Worm (Caenorhabditis elegans) whole organism, L1 larva: Measurements from ENCODE around the gene C30A5.10.

Experiments
- F16B12.6 ChIP-seq: fragments of 150-350 bp; optimal IDR thresholded peaks from 2 replicates; lab custom pipeline; 2014; ENCODE audit warnings: missing biosample characterization, missing genetic modification characterization
- aha-1 ChIP-seq: fragments of 150-350 bp; optimal IDR thresholded peaks from 2 replicates; lab custom pipeline; 2014; ENCODE audit warnings: missing biosample characterization, missing genetic modification characterization
- dpl-1 ChIP-seq, 3 experiments: fragments of 150-350 bp in 2 of 3; sonication (generic microtip) in 1 of 3; optimal IDR thresholded peaks; 2 replicates each; lab custom pipeline; 2014 to 2017; ENCODE audit warnings: missing biosample characterization in 3 of 3, missing genetic modification characterization in 3 of 3, missing genetic modification reagents in 3 of 3
- egl-27 ChIP-seq, 2 experiments: fragments of 150-350 bp in 1 of 2; sonication (generic microtip); optimal IDR thresholded peaks; 3 replicates each; lab custom pipeline; 2017 to 2018; ENCODE audit warnings: missing biosample characterization in 2 of 2, missing genetic modification characterization in 2 of 2, missing genetic modification reagents in 2 of 2
- elt-2 ChIP-seq: sonication (generic microtip); optimal IDR thresholded peaks from 2 replicates; lab custom pipeline; 2016; ENCODE audit warnings: missing genetic modification characterization, mild to moderate bottlenecking, inconsistent platforms, missing compliant biosample characterization, missing genetic modification reagents
- mep-1 ChIP-seq: fragments of 150-350 bp; optimal IDR thresholded peaks from 2 replicates; lab custom pipeline; 2014; ENCODE audit warnings: missing biosample characterization, missing genetic modification characterization
- nhr-11 ChIP-seq: fragments of 150-350 bp; optimal IDR thresholded peaks from 2 replicates; lab custom pipeline; 2014; ENCODE audit warnings: missing biosample characterization, missing genetic modification characterization
- nhr-237 ChIP-seq: fragments of 150-350 bp; optimal IDR thresholded peaks from 2 replicates; lab custom pipeline; 2014; ENCODE audit warnings: missing biosample characterization, missing genetic modification characterization
- nhr-28 ChIP-seq: fragments of 150-350 bp; optimal IDR thresholded peaks from 2 replicates; lab custom pipeline; 2014; ENCODE audit warnings: missing biosample characterization, missing genetic modification characterization
- nhr-76 ChIP-seq: sonication (generic microtip); optimal IDR thresholded peaks from 2 replicates; lab custom pipeline; 2017; ENCODE audit warnings: missing biosample characterization, missing genetic modification characterization
- rnt-1 ChIP-seq: sonication (generic microtip); optimal IDR thresholded peaks from 2 replicates; lab custom pipeline; 2016; ENCODE audit warnings: mild to moderate bottlenecking, missing genetic modification characterization, moderate library complexity, missing compliant biosample characterization
- sptf-1 ChIP-seq: fragments of 150-350 bp; optimal IDR thresholded peaks from 2 replicates; lab custom pipeline; 2014; ENCODE audit warnings: missing biosample characterization, missing genetic modification characterization
- unc-62 ChIP-seq: fragments of 150-350 bp; optimal IDR thresholded peaks from 2 replicates; lab custom pipeline; 2014; ENCODE audit warnings: missing biosample characterization, missing genetic modification reagents, missing genetic modification characterization

DNA sequence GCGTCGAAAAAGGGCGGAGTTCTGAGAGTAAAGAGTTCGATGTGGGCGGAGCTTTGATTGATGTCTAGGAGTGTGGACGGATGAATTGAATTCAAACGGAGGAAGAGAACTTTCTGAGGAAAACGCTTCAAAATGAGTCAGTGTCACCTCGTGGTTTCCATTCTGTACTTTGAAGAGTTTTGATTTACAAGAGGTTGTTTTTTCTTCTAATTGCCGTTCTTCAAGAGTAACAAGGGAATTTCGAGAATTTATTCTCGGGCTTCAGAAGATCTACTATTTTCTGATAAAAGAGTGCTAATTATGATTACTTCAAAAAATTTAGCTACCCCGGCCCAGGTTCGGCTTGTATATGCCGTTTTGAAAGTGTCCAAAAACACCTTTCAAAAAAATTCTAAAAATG lies 33.4 kb downstream of the C30A5.10 start, which contains the start of gene C50C3.12:
- TF ChIP-seq nhr-11 (tag; lab: Kevin White, UChicago), result no peak
- no peak for TF ChIP-seq sptf-1
- no peak for TF ChIP-seq nhr-28
- TF ChIP-seq aha-1 (tag; lab: Kevin White, UChicago), result no peak
- TF ChIP-seq dpl-1 (GFP tag; optimal IDR thresholded peaks at IDR 0.05; lab: Kevin White, UChicago), result no peak
- no peak for TF ChIP-seq egl-27 (tag; optimal IDR thresholded peaks at IDR 0.05; lab: Kevin White, UChicago)
- TF ChIP-seq unc-62 (GFP tag; lab: Kevin White, UChicago), result no peak
- no peak for TF ChIP-seq rnt-1 (tag; lab: Kevin White, UChicago)
- no peak for TF ChIP-seq nhr-237
- no peak for TF ChIP-seq nhr-76 (tag; lab: Kevin White, UChicago)
- no peak for TF ChIP-seq F16B12.6 (tag; lab: Kevin White, UChicago)
- no peak for TF ChIP-seq elt-2 (tag; lab: Kevin White, UChicago)
- no peak for TF ChIP-seq mep-1 (tag; lab: Kevin White, UChicago)
